Fruit fly (Drosophila melanogaster) Kc167 (cell line): ENCODE data around the gene CG1246.

Source experiments
- Myc ChIP-seq: fragments of >200 bp; optimal IDR thresholded peaks from 2 replicates; lab custom pipeline; 2017; ENCODE audit warnings: missing external identifiers
- Sin3A ChIP-seq: fragments of >200 bp; optimal IDR thresholded peaks from 2 replicates; lab custom pipeline; 2018; ENCODE audit warnings: missing external identifiers
- h ChIP-seq: fragments of >200 bp; optimal IDR thresholded peaks from 3 replicates; lab custom pipeline; 2018; ENCODE audit warnings: missing external identifiers
- insv ChIP-seq: fragments of >200 bp; optimal IDR thresholded peaks from 3 replicates; lab custom pipeline; 2018; ENCODE audit warnings: missing external identifiers
- psq ChIP-seq: fragments of >200 bp; optimal IDR thresholded peaks from 2 replicates; lab custom pipeline; 2017; ENCODE audit warnings: missing external identifiers
- ttk ChIP-seq: sonication (Bioruptor generic); optimal IDR thresholded peaks from 2 replicates; lab custom pipeline; 2017; ENCODE audit warnings: missing external identifiers

The CG1246 gene

DNA sequence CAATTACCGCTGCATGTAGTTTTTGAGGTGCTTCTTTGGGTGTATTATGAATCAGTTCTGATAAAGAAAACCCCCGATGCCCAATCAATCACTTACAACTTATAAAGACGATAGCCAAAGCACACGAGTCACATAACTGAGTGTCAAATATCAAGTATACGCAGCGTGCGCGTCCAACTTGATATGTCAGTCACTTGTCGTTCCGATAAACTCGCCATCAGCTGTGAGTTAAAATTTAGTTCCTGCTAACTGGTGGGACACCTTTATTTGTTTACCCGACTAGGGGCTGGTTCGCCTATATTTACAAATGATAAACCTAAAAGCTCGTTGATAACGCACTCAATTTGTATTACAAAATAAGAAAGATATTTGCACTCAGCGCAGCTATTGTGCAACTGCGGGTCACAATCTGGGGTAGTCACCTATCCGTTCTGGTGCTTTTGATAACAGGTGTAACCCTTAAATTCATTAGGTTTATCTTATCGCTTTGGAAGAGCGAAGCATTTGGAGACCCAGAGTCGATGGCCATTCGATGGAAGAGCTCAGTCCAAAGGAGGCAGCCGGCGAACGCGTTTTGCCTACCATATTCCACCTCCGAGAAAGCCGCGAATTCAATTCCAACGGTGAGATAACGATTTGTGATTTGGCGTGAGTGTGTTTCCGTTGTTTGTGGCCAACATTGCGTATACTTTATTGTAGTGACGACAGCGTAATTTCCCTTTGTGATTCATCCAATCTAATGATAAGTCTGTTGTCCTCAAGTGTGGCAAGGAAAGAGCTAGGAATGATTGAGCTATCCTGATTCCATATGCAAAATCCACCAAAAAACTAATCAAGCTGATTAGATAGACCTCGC, at the start of gene CG1246:
TSS of gene CG1246 (plus strand) at position 526 of the 856 bp plus-strand sequence.
- TF ChIP-seq h (no peak), psq (no peak), insv (lab: Kevin White, UChicago) (no peak), Sin3A (lab: Kevin White, UChicago) (no peak), Myc (no peak), ttk (lab: Kevin White, UChicago) (no peak)

DNA sequence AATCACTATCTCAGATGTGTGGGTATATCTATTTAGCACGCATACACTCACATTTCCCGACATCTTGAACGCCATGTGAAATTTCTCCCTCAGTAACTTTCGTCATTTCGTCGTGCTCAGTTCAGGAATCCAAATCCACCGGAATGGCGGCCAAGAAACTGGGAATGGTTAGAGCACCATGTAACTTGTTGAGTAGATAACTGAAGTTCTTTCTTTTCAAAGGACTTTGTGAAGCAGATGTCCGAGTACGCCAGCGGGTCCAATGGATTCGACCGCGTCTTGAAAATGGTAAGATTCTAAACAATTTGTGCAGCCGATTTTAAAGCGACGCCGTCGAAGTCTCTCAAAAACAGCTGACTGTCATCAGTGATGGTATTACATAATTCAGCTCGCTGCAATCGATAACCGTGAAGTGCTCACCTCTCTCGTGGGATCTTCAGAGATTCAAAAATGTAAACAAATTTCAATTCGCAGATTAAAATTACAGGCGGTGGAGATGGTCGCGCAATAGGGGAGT, 48.6 kb upstream of the CG1246 start, which contains the start of the genes CG16985 and CG12182:
TSS of gene CG16985 (plus strand) at position 84 of the 517 bp plus-strand sequence.
TSS of gene CG12182 (minus strand) at position 366 of the 517 bp plus-strand sequence.
- TF ChIP-seq h: no peak
- TF ChIP-seq ttk (lab: Kevin White, UChicago): no peak
- TF ChIP-seq insv (lab: Kevin White, UChicago): no peak
- no peak for TF ChIP-seq Sin3A (lab: Kevin White, UChicago)
- no peak for TF ChIP-seq Myc
- TF ChIP-seq psq: no peak

DNA sequence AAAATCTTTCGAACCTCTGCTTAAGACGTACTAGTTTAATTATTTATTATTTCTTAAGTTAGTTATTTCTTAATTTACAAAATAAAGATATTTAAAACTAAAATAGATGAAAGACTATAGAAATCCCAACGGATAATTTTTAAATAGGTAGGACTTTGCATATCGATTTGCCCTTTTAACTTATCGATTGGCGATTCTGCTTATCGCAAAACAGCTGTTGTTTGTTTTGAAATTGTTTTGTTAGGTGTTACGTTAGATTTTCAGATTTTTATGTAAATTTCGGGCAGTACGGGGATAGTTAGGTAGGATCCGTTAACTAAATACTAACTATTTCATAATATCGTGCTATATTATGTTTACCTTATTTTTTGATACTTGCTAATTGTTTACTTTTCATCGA, 47.7 kb upstream of the CG1246 start, which contains the start of gene CG16986:
TSS of gene CG16986 (plus strand) at position 188 of the 400 bp plus-strand sequence.
- TF ChIP-seq h: no peak
- TF ChIP-seq Sin3A (lab: Kevin White, UChicago): no peak
- no peak for TF ChIP-seq insv (lab: Kevin White, UChicago)
- TF ChIP-seq ttk (lab: Kevin White, UChicago): no peak
- TF ChIP-seq psq: no peak

DNA sequence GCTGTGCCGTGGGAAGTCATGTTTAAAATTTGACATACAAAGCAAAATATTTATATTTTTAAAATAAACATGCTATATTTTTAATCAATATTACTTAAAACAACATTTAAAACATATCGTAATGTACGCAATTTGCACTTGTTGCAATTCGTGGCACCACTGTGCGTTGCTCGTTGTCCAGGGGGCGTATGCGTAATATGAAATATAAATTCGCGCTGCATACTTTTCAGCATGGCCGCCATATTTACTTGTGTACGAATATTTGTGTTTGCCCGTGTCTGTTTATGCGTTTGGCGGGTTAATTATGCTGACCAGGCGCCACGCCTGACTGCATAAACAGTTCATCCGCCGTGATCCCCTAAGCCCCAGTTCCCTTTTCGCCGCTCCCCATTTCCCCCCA, 39.0 kb upstream of the CG1246 start:
- TF ChIP-seq insv (lab: Kevin White, UChicago) (no peak), ttk (lab: Kevin White, UChicago) (no peak), Sin3A (lab: Kevin White, UChicago) (no peak), Myc (no peak), h (no peak), psq (no peak)

DNA sequence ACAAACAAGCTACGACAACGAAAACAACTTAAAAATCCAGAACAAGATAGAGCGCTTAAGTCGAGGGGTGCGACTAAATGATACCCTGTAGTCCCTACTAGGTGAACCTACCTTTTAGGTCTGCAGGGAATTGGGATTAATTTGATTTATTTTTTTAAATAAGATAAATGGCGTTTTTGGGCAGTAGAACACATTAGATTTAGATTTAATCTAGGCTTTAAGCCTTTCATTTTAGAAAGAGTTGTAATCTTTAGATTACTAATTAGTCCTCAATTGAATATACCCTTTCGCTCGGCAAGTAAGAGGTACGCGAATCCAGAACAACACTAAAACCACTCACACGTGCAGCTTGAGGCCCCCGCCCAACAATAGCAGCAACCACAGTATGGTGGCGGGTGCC, 33.6 kb upstream of the CG1246 start:
- TF ChIP-seq insv (lab: Kevin White, UChicago) (no peak), Sin3A (lab: Kevin White, UChicago) (no peak), h (no peak), ttk (lab: Kevin White, UChicago) (no peak), psq (no peak), Myc (no peak)

DNA sequence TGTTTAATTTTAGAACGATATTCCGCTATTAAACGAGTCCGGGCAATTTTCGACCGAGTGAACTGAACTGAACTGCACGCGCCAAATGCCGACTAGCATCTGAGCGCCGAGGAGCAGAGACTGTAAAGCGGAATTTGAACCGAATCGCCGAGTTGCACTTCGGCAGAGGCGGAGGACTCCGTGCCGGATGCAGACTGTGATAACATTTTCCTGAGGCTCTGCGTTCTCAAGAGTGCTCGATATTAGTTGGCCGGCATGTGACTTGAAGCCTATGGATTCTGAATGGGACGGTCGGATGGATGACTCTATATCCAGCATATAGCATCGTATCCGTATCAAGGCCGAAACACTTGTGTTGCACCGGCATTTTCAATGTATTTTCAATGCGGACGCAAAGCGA, 17.9 kb upstream of the CG1246 start, which contains the start of gene Pxn:
TSS of gene Pxn (minus strand) at position 101 of the 400 bp plus-strand sequence.
- no peak for TF ChIP-seq insv (lab: Kevin White, UChicago)
- TF ChIP-seq Myc: no peak
- no peak for TF ChIP-seq psq
- no peak for TF ChIP-seq h
- no peak for TF ChIP-seq ttk (lab: Kevin White, UChicago)
- TF ChIP-seq Sin3A (lab: Kevin White, UChicago): no peak

DNA sequence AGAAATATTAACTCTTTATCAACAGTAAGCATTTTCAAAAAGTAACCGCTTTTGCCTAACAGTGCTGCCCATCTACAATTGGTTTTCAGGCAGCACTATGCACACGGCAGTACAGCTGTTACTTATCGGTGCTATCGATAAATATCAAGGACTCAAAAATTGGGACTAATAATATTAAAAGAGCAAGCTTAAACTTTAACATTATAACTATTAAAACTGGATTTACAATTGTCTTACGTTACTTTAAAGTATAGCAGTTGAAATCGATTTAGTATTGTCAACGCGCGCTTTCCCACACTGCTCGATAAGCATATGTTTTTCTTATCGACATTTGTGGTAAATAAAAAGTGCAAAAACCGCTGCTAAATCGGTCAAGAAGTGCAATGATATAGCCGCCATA, 16.4 kb upstream of the CG1246 start, which contains the start of the genes CG42245 and MEP-1:
TSS of gene CG42245 (plus strand) at position 310 of the 400 bp plus-strand sequence.
TSS of gene MEP-1 (plus strand) at position 310 of the 400 bp plus-strand sequence.
- TF ChIP-seq h (no peak), psq (no peak), Sin3A (lab: Kevin White, UChicago) (no peak), insv (lab: Kevin White, UChicago) (no peak), Myc (no peak), ttk (lab: Kevin White, UChicago) (no peak)

DNA sequence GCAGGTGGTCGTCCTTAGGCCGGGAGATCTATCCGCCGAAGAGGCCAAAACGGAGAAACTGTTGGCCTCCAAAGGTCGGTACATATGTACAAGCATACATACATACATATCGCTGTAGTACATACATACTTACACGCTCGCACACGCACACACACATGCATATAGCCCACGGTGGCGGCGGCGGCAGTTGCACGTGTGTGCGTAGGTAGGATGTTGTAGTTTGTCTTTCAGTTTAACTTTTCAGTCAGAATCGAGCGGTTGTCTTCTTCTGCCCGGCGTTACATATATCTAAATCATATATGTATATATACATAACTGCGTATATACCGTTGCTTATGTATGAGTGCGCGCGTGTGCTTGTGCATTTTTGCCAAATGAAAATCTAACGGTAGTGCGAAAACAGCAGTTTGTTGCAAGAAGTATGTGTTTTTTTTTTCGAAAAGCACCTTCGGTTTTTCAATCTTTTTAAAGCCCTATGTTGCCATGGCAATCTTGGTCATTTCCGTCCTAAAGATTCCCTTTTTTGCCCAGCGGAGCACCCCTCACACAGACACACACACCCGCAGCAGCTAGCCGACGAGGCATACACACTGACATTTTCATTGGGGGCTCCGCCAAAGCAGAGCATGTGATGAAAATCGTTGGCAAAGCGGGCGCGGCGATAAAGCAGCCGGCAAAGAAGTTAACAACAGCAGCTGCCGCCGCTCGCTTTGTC, 15.6 kb upstream of the CG1246 start:
- TF ChIP-seq psq: no peak
- TF ChIP-seq Sin3A (lab: Kevin White, UChicago): no peak
- no peak for TF ChIP-seq Myc
- TF ChIP-seq h: no peak
- TF ChIP-seq ttk (lab: Kevin White, UChicago): no peak
- TF ChIP-seq insv (lab: Kevin White, UChicago): no peak

DNA sequence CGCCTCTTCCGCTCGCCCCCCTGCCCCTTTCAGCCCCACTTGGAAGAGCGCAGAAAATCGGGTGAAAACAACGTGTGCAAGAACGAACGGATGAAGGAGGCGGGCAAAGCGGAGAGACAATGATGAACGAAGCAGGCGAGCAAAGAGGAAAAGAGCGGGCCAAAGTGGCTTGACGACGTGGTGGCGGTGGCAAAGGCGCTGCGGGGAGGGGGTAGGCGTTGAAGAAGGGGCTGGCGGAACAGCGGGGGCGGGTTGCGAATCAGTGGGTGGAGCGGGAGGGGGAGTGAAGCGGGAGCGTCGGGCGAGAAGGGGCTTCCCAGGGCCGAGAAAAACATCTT, 15.1 kb upstream of the CG1246 start:
- TF ChIP-seq Sin3A (lab: Kevin White, UChicago): no peak
- TF ChIP-seq ttk (lab: Kevin White, UChicago): peak; percentile 32
- peak; percentile 43 for TF ChIP-seq psq
- no peak for TF ChIP-seq Myc
- TF ChIP-seq insv (lab: Kevin White, UChicago): no peak
- TF ChIP-seq h: no peak

DNA sequence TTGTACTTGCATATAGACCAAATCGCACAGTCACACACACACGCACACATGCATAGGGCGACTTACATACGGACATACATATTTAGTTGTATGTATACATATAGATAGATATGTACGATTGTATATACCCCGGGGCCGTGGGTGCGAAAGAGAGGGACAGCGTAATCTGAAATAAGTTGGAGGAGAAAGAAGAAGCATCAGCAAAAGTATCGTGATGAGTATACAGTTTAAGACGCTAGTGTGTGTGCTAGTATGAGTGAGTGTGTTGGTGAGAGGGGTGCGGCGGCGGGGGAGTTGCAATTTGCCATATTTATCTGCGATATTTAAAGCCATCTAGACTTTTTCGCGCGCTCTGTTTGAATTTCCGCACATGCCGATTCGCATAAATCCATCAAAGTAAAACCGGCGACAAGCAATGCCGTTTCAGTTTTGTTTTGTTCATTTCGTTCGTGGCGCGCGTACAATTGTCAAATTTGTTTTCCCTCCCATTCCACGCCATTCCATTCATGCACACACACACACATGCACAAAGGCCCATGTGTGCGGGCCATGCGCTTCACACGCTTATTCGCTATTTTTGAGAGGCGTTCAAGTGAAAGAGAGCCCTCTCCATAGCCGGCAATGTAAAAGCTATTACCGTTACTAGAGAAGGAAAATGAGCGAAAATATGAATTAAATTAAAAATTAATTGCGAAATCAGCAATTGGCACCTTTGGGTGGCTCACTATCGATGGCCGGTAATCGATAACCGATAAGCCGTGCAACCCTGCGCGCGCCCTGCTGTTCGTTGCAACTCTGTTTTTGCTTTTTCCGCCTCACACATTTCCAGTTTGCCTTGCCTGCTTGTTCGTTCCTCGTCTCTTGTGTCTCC, 12.7 kb upstream of the CG1246 start:
- TF ChIP-seq psq (peak; percentile 98), h (no peak), insv (lab: Kevin White, UChicago) (no peak)
